Worm (Caenorhabditis elegans) whole organism, late embryonic: ENCODE data around the gene T28B11.1.

ENCODE experiments used
- fkh-10 ChIP-seq: fragments of 150-350 bp; optimal IDR thresholded peaks from 2 replicates; lab custom pipeline; 2014; ENCODE audit warnings: missing biosample characterization, missing genetic modification reagents, missing genetic modification characterization
- nhr-232 ChIP-seq: sonication (generic microtip); optimal IDR thresholded peaks from 2 replicates; lab custom pipeline; 2016; ENCODE audit warnings: missing genetic modification characterization, missing compliant biosample characterization
- syd-9 ChIP-seq: sonication (generic microtip); optimal IDR thresholded peaks from 2 replicates; lab custom pipeline; 2016; ENCODE audit warnings: mild to moderate bottlenecking, missing genetic modification characterization, moderate library complexity, missing compliant biosample characterization

- no peak for TF ChIP-seq syd-9 (tag; lab: Kevin White, UChicago)
- TF ChIP-seq fkh-10 (GFP tag; lab: Kevin White, UChicago) = no peak
- TF ChIP-seq nhr-232 (tag; lab: Kevin White, UChicago) = no peak
These were observed 12.8 kb upstream of the T28B11.1 start, which contains the start of gene srj-21 for ce11 chrV:10745034-10745433.
